Fruit fly (Drosophila melanogaster): ENCODE data around the gene CG11313.

CG11313 gene

DNA sequence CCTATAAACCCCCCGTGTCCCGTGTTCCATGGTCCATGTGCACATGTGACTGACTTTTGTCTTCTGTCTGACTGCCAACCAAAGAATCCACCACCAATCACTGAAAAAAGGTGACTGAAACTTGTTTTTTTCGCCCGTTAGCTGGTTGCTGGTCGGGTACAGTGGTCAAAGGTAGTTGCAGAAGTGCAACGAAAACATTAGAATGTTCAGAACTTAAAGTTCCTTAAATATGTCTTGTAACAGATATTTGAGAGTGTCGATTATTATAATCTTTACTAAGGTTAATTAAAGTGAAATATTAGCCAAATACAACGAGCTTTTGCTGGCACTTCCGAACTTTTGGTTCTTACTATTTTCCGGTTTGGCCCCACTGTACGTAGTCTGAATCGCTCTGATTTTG, 30.2 kb upstream of the CG11313 start (continued):
- TF ChIP-seq gsb (GFP tag; IDR thresholded peaks at IDR 0.05) = no peak
- no peak for TF ChIP-seq HLH4C (GFP tag; IDR thresholded peaks at IDR 0.05; ENCODE audit: partially characterized antibody)
- no peak for TF ChIP-seq CG17912 (GFP tag; optimal IDR thresholded peaks at IDR 0.05)
- no peak for TF ChIP-seq stwl (tag; optimal IDR thresholded peaks at IDR 0.05)
- peak; percentile 36 for TF ChIP-seq pum (GFP tag; optimal IDR thresholded peaks at IDR 0.05)
- peak; percentile 21 for TF ChIP-seq NfI (GFP tag; optimal IDR thresholded peaks at IDR 0.05)
- TF ChIP-seq tio (GFP tag; optimal IDR thresholded peaks at IDR 0.05) = no peak
- peak; percentile 26 for TF ChIP-seq az2 (GFP tag; optimal IDR thresholded peaks at IDR 0.05)
- TF ChIP-seq D19A (tag; optimal IDR thresholded peaks at IDR 0.05) = peak; percentile 61
- TF ChIP-seq HHEX (GFP tag; optimal IDR thresholded peaks at IDR 0.05) = peak; percentile 10
- TF ChIP-seq CG11560 (tag; IDR thresholded peaks at IDR 0.05) = no peak
- TF ChIP-seq trem (tag; optimal IDR thresholded peaks at IDR 0.05) = peak; percentile 57
- TF ChIP-seq sens (GFP tag) = peak; percentile 95
- no peak; the same call in 2 of the 3 replicates for TF ChIP-seq tgo (GFP tag; IDR thresholded peaks at IDR 0.05)
- no peak for TF ChIP-seq Nf-YC (tag; optimal IDR thresholded peaks at IDR 0.05)
- no peak for TF ChIP-seq CG2199 (GFP tag; IDR thresholded peaks at IDR 0.05)
- no peak for TF ChIP-seq psq (GFP tag; optimal IDR thresholded peaks at IDR 0.05)
- TF ChIP-seq PHDP (tag; optimal IDR thresholded peaks at IDR 0.05) = peak; percentile 43
- TF ChIP-seq jumu (GFP tag; optimal IDR thresholded peaks at IDR 0.05) = peak; percentile 29
- TF ChIP-seq mam (GFP tag; optimal IDR thresholded peaks at IDR 0.05) = peak; percentile 34
- TF ChIP-seq vnd (GFP tag; IDR thresholded peaks at IDR 0.05; ENCODE audit: partially characterized antibody) = no peak
- no peak for TF ChIP-seq Eip74EF (GFP tag; optimal IDR thresholded peaks at IDR 0.05)
- TF ChIP-seq Hmx (GFP tag; optimal IDR thresholded peaks at IDR 0.05) = no peak
- no peak for TF ChIP-seq CG6765 (GFP tag; optimal IDR thresholded peaks at IDR 0.05)
- no peak for TF ChIP-seq HLH54F (GFP tag; optimal IDR thresholded peaks at IDR 0.05)
- no peak for TF ChIP-seq inv (GFP tag; IDR thresholded peaks at IDR 0.05; ENCODE audit: partially characterized antibody)
- TF ChIP-seq CG11456 (GFP tag; IDR thresholded peaks at IDR 0.05) = no peak
- peak; percentile 24 for TF ChIP-seq CG15269 (tag; optimal IDR thresholded peaks at IDR 0.05)
- no peak for TF ChIP-seq gcm2 (GFP tag; optimal IDR thresholded peaks at IDR 0.05)
- no peak for TF ChIP-seq tna (GFP tag; IDR thresholded peaks at IDR 0.05; ENCODE audit: partially characterized antibody)
- TF ChIP-seq sisA (GFP tag; IDR thresholded peaks at IDR 0.05) = peak; percentile 50; the same call in 1 of the 2 replicates
- no peak for TF ChIP-seq hbn (GFP tag; IDR thresholded peaks at IDR 0.05; ENCODE audit: partially characterized antibody)
- peak; percentile 36 for TF ChIP-seq Six4 (GFP tag; optimal IDR thresholded peaks at IDR 0.05)
- TF ChIP-seq CG4617 (GFP tag; optimal IDR thresholded peaks at IDR 0.05; ENCODE audit: borderline replicate concordance) = no peak
- peak; percentile 2 for TF ChIP-seq CG10209 (GFP tag; optimal IDR thresholded peaks at IDR 0.05)
- TF ChIP-seq ranshi (GFP tag; IDR thresholded peaks at IDR 0.05) = no peak
- TF ChIP-seq CG13624 (GFP tag; optimal IDR thresholded peaks at IDR 0.05) = no peak
- peak; percentile 13; the same call in 1 of the 4 replicates for TF ChIP-seq Gug (GFP tag; IDR thresholded peaks at IDR 0.05)
- no peak for TF ChIP-seq CG4730 (GFP tag; IDR thresholded peaks at IDR 0.05)
- TF ChIP-seq schlank (tag; optimal IDR thresholded peaks at IDR 0.05) = no peak
- TF ChIP-seq gcm (GFP tag; optimal IDR thresholded peaks at IDR 0.05) = peak; percentile 24
- peak; percentile 77 for TF ChIP-seq dmrt11E (tag; optimal IDR thresholded peaks at IDR 0.05)
- TF ChIP-seq Abd-B (GFP tag; optimal IDR thresholded peaks at IDR 0.05) = no peak
- peak; percentile 56; the same call in 1 of the 2 replicates for TF ChIP-seq sens-2 (GFP tag; IDR thresholded peaks at IDR 0.05)
- no peak for TF ChIP-seq sc (optimal IDR thresholded peaks at IDR 0.05)
- TF ChIP-seq sc (GFP tag; optimal IDR thresholded peaks at IDR 0.05) = peak; percentile 37
- TF ChIP-seq abd-A (tag; optimal IDR thresholded peaks at IDR 0.05) = no peak
- no peak for TF ChIP-seq pan (optimal IDR thresholded peaks at IDR 0.05)
- peak in 1 of 2 experiments; percentile 33 for TF ChIP-seq pan (GFP tag; optimal IDR thresholded peaks at IDR 0.05 in 1 of 2, IDR thresholded peaks at IDR 0.05 in 1 of 2)
- TF ChIP-seq Doc2 (GFP tag; IDR thresholded peaks at IDR 0.05) = no peak
- TF ChIP-seq Bdp1 (GFP tag; optimal IDR thresholded peaks at IDR 0.05) = no peak
- TF ChIP-seq Xrp1 (GFP tag; IDR thresholded peaks at IDR 0.05) = peak; percentile 81

Data from whole organism, embryonic.